Worm (Caenorhabditis elegans) whole organism, mixed stage, embryonic: ENCODE measurements around the gene D2023.4.

ENCODE experiments used
- blmp-1 ChIP-seq: fragments of 150-350 bp; optimal IDR thresholded peaks from 2 replicates; lab custom pipeline; 2014; ENCODE audit warnings: missing biosample characterization, missing genetic modification characterization
- ceh-39 ChIP-seq: fragments of 150-350 bp; optimal IDR thresholded peaks from 2 replicates; lab custom pipeline; 2014; ENCODE audit warnings: missing biosample characterization, missing genetic modification characterization
- ces-1 ChIP-seq: fragments of 150-350 bp; optimal IDR thresholded peaks from 2 replicates; lab custom pipeline; 2014; ENCODE audit warnings: missing biosample characterization, missing genetic modification reagents, missing genetic modification characterization
- drap-1 ChIP-seq: fragments of 200-800 bp; sonication (Bioruptor generic); optimal IDR thresholded peaks from 3 replicates; lab custom pipeline; 2018; ENCODE audit warnings: mild to moderate bottlenecking, missing genetic modification characterization, missing compliant biosample characterization
- elt-1 ChIP-seq: sonication (generic microtip); optimal IDR thresholded peaks from 2 replicates; lab custom pipeline; 2017; ENCODE audit warnings: missing genetic modification characterization, mild to moderate bottlenecking, missing compliant biosample characterization, antibody characterized with exemption, moderate library complexity, borderline replicate concordance; ENCODE audit not compliant: insufficient read depth
- mep-1 ChIP-seq: fragments of 150-350 bp; optimal IDR thresholded peaks from 2 replicates; lab custom pipeline; 2017; ENCODE audit warnings: missing biosample characterization, missing genetic modification reagents, missing genetic modification characterization, inconsistent platforms
- nhr-12 ChIP-seq: fragments of 150-350 bp; optimal IDR thresholded peaks from 2 replicates; lab custom pipeline; 2014; ENCODE audit warnings: missing biosample characterization, missing genetic modification characterization
- nhr-28 ChIP-seq: fragments of 150-350 bp; optimal IDR thresholded peaks from 2 replicates; lab custom pipeline; 2014; ENCODE audit warnings: missing biosample characterization, missing genetic modification characterization
- nhr-76 ChIP-seq: sonication (generic microtip); optimal IDR thresholded peaks from 2 replicates; lab custom pipeline; 2017; ENCODE audit warnings: missing biosample characterization, missing genetic modification characterization
- pha-4 ChIP-seq: fragments of 150-350 bp; optimal IDR thresholded peaks from 2 replicates; lab custom pipeline; 2018; ENCODE audit warnings: missing biosample characterization, missing genetic modification reagents, missing genetic modification characterization
- snpc-4 ChIP-seq: fragments of 150-350 bp; optimal IDR thresholded peaks from 2 replicates; lab custom pipeline; 2014; ENCODE audit warnings: missing biosample characterization, missing genetic modification characterization
- unc-39 ChIP-seq: fragments of 150-350 bp; optimal IDR thresholded peaks from 2 replicates; lab custom pipeline; 2014; ENCODE audit warnings: missing biosample characterization, missing genetic modification characterization
- unc-62 ChIP-seq: fragments of 150-350 bp; optimal IDR thresholded peaks from 2 replicates; lab custom pipeline; 2014; ENCODE audit warnings: missing biosample characterization, missing genetic modification reagents, missing genetic modification characterization
- ztf-11 ChIP-seq: fragments of 150-350 bp; optimal IDR thresholded peaks from 2 replicates; lab custom pipeline; 2014; ENCODE audit warnings: missing biosample characterization, missing genetic modification characterization

DNA sequence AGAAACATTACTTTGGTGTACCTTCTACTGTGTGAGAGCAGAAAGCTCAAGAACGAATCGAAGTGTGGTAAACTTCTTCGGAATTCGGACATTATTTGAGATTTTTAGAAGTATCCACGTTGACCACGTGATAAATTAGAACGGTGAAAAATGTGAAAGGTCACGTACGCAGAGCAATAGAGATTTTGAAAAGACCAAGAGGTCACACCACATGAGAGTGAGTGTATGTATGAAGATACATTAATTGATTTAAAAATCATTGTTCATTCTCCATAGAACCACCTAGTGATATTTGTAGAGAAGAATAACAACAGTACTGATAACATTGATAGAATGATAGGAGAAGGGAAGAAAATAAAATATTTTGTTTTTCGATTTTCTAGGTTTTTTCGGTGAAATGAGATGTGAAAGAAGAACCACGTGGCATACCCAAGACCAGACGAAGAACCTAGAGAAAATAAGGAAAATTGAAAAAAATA is 3.1 kb downstream of the D2023.4 start, which contains the start of gene pyc-1:
- TF ChIP-seq nhr-12 (tag; lab: Kevin White, UChicago): no peak
- TF ChIP-seq nhr-28 (tag; lab: Kevin White, UChicago): no peak
- no peak for TF ChIP-seq elt-1 (tag; lab: Kevin White, UChicago)
- TF ChIP-seq unc-39 (tag; lab: Kevin White, UChicago): no peak
- no peak for TF ChIP-seq nhr-76 (tag; lab: Kevin White, UChicago)
- no peak for TF ChIP-seq ceh-39 (tag; lab: Kevin White, UChicago)
- TF ChIP-seq unc-62 (GFP tag; lab: Kevin White, UChicago): no peak
- no peak for TF ChIP-seq ztf-11 (tag; lab: Kevin White, UChicago)
- no peak for TF ChIP-seq ces-1 (GFP tag; lab: Kevin White, UChicago)
- TF ChIP-seq blmp-1: no peak
- no peak for TF ChIP-seq snpc-4 (tag; lab: Kevin White, UChicago)
- TF ChIP-seq drap-1: no peak
- TF ChIP-seq pha-4 (tag; lab: Kevin White, UChicago): no peak
- TF ChIP-seq mep-1 (tag; lab: Kevin White, UChicago): no peak
